Worm (Caenorhabditis elegans): ENCODE results near the gene atg-3.

DNA sequence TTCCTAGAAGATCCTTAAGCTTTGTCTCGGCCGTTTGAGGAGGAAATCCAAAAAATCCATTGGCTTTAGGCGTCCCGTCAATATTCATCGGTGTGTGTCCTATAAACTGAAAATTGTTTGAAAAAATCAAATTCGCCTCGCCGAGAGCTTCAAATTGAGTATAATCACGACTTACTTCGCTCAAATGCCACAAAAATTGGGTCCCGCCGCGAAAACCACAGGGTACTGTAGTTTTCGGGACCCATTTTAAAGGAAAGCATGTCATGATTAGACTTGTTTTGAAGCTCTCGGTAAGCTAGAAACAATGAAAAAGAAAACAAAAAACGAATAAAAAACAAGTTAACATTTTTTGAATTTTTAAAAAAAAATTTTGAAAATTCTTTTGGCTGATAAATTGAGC is 20.0 kb upstream of the atg-3 start, which contains the start of gene egrh-2:
- TF ChIP-seq elt-3 (tag; optimal IDR thresholded peaks at IDR 0.05), result no peak
- TF ChIP-seq unc-39 (tag; optimal IDR thresholded peaks at IDR 0.05), result no peak
- no peak for TF ChIP-seq lin-13 (tag; optimal IDR thresholded peaks at IDR 0.05)
- no peak for TF ChIP-seq sptf-1 (tag; optimal IDR thresholded peaks at IDR 0.05)
- no peak for TF ChIP-seq lin-32 (GFP tag; optimal IDR thresholded peaks at IDR 0.05)
- TF ChIP-seq unc-62 (GFP tag; optimal IDR thresholded peaks at IDR 0.05), result no peak
- TF ChIP-seq nhr-237 (tag; optimal IDR thresholded peaks at IDR 0.05), result no peak
- no peak for TF ChIP-seq elt-1 (tag; optimal IDR thresholded peaks at IDR 0.05; ENCODE audit: borderline replicate concordance, insufficient read depth)
- TF ChIP-seq lsy-2 (tag; optimal IDR thresholded peaks at IDR 0.05), result no peak
- TF ChIP-seq ztf-11 (tag; optimal IDR thresholded peaks at IDR 0.05), result no peak
- TF ChIP-seq mep-1 (tag; optimal IDR thresholded peaks at IDR 0.05), result no peak
